Fruit fly (Drosophila melanogaster): ENCODE results near the gene CG15385.

CG15385 gene

DNA sequence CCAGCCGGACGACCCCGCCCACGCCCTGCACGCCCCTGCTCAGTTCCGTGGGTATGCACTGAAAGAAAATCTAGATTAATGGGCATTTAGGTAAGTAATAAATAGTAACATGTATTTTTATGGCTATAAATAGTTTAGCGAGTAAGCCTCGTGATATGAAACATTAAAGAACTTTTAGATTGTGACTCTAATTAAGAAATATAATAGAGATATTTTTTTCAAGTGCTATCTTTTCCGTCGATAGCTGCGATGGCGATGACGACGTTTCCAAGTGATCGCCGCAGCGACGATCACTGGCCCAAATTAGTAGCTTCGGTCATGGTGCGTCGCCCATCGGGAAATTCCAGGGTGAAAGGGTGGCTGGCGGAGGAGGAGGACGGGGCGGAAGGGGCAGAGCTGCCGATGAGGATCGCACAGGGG lies 32.2 kb downstream of the CG15385 start (continued):
- TF ChIP-seq CG8478 (optimal IDR thresholded peaks at IDR 0.05), result no peak
- TF ChIP-seq trem (tag; optimal IDR thresholded peaks at IDR 0.05), result peak; percentile 91
- peak; percentile 81 for TF ChIP-seq wdn (GFP tag; IDR thresholded peaks at IDR 0.05)
- no peak for TF ChIP-seq CG15479 (GFP tag; optimal IDR thresholded peaks at IDR 0.05)
- TF ChIP-seq CG11093 (GFP tag; IDR thresholded peaks at IDR 0.05), result peak; percentile 84
- peak; percentile 91 for TF ChIP-seq dysf (GFP tag; IDR thresholded peaks at IDR 0.05)
- peak; percentile 78 for TF ChIP-seq CG30431 (GFP tag; optimal IDR thresholded peaks at IDR 0.05)
- peak; percentile 91 for TF ChIP-seq CG1603 (tag; optimal IDR thresholded peaks at IDR 0.05)
- TF ChIP-seq CG14860 (GFP tag; IDR thresholded peaks at IDR 0.05; ENCODE audit: partially characterized antibody), result no peak
- peak; percentile 82 for TF ChIP-seq cwo (GFP tag; optimal IDR thresholded peaks at IDR 0.05)
- peak; percentile 59; the same call in 2 of the 3 replicates for TF ChIP-seq CG11560 (tag; IDR thresholded peaks at IDR 0.05)
- TF ChIP-seq Dek (tag; optimal IDR thresholded peaks at IDR 0.05), result peak; percentile 86
- TF ChIP-seq ken (GFP tag; IDR thresholded peaks at IDR 0.05), result peak; percentile 91
- peak; percentile 75 for TF ChIP-seq TFAM (GFP tag; optimal IDR thresholded peaks at IDR 0.05)
- peak; percentile 92 for TF ChIP-seq otp (GFP tag; IDR thresholded peaks at IDR 0.05)
- TF ChIP-seq CG6272 (GFP tag; IDR thresholded peaks at IDR 0.05), result peak; percentile 80
- peak; percentile 86 for TF ChIP-seq CG15011 (GFP tag; optimal IDR thresholded peaks at IDR 0.05)
- peak; percentile 27 for TF ChIP-seq YL-1 (GFP tag; optimal IDR thresholded peaks at IDR 0.05)
- TF ChIP-seq fd96Cb (tag; optimal IDR thresholded peaks at IDR 0.05), result peak; percentile 94
- TF ChIP-seq CG6791 (GFP tag; IDR thresholded peaks at IDR 0.05; ENCODE audit: partially characterized antibody), result no peak
- TF ChIP-seq CG7786 (GFP tag; optimal IDR thresholded peaks at IDR 0.05), result peak; percentile 64
- TF ChIP-seq Vsx1 (GFP tag; optimal IDR thresholded peaks at IDR 0.05), result peak; percentile 80
- TF ChIP-seq pho (GFP tag; optimal IDR thresholded peaks at IDR 0.05), result peak; percentile 57
- TF ChIP-seq CG17385 (GFP tag; optimal IDR thresholded peaks at IDR 0.05), result peak; percentile 86
- no peak for TF ChIP-seq mld (GFP tag; IDR thresholded peaks at IDR 0.05; ENCODE audit: partially characterized antibody)
- peak; percentile 92 for TF ChIP-seq Asciz (GFP tag; optimal IDR thresholded peaks at IDR 0.05)
- no peak for TF ChIP-seq nerfin-2 (GFP tag; IDR thresholded peaks at IDR 0.05; ENCODE audit: partially characterized antibody)
- peak; percentile 73 for TF ChIP-seq rib (GFP tag; IDR thresholded peaks at IDR 0.05)
- peak; percentile 93 for TF ChIP-seq gsb-n (tag; optimal IDR thresholded peaks at IDR 0.05)
- TF ChIP-seq PHDP (tag; optimal IDR thresholded peaks at IDR 0.05), result peak; percentile 93
- TF ChIP-seq HmgZ (tag; optimal IDR thresholded peaks at IDR 0.05), result peak; percentile 84
- peak; percentile 29 for TF ChIP-seq grn (GFP tag; optimal IDR thresholded peaks at IDR 0.05)
- TF ChIP-seq eyg (GFP tag; optimal IDR thresholded peaks at IDR 0.05), result peak; percentile 67
- TF ChIP-seq Lim3 (GFP tag; IDR thresholded peaks at IDR 0.05), result peak; percentile 76
- TF ChIP-seq insv (GFP tag; optimal IDR thresholded peaks at IDR 0.05), result no peak
- TF ChIP-seq CG14014 (GFP tag; IDR thresholded peaks at IDR 0.05), result peak; percentile 87
- TF ChIP-seq psq (GFP tag; optimal IDR thresholded peaks at IDR 0.05), result peak; percentile 49
- peak; percentile 89 for TF ChIP-seq CG11695 (GFP tag; IDR thresholded peaks at IDR 0.05)
- TF ChIP-seq Trl (optimal IDR thresholded peaks at IDR 0.05), result no peak
- TF ChIP-seq Trl (GFP tag; optimal IDR thresholded peaks at IDR 0.05), result peak; percentile 75
- peak; percentile 39; the same call in 1 of the 2 replicates for TF ChIP-seq bowl (GFP tag; IDR thresholded peaks at IDR 0.05)
- TF ChIP-seq CG8089 (GFP tag; optimal IDR thresholded peaks at IDR 0.05), result peak; percentile 70
- peak; percentile 78 for TF ChIP-seq CG16815 (GFP tag; optimal IDR thresholded peaks at IDR 0.05)
- TF ChIP-seq Fer1 (GFP tag; optimal IDR thresholded peaks at IDR 0.05), result peak; percentile 88
- peak; percentile 82 for TF ChIP-seq CG12942 (GFP tag; optimal IDR thresholded peaks at IDR 0.05)
- peak; percentile 62; the same call in 1 of the 2 replicates for TF ChIP-seq ro (GFP tag; IDR thresholded peaks at IDR 0.05)
- no peak for TF ChIP-seq prd (optimal IDR thresholded peaks at IDR 0.05)
- peak; percentile 93 for TF ChIP-seq prd (GFP tag; IDR thresholded peaks at IDR 0.05)
- TF ChIP-seq lbe (GFP tag; optimal IDR thresholded peaks at IDR 0.05), result peak; percentile 49
- peak; percentile 91 for TF ChIP-seq salm (tag; optimal IDR thresholded peaks at IDR 0.05)
- TF ChIP-seq Adf1 (GFP tag; IDR thresholded peaks at IDR 0.05), result peak; percentile 48
- TF ChIP-seq Jarid2 (GFP tag; optimal IDR thresholded peaks at IDR 0.05), result peak; percentile 57
